Worm (Caenorhabditis elegans) whole organism, L2 larva: ENCODE data around the gene str-190.

ENCODE experiments used
- C34F6.9 ChIP-seq: fragments of 150-350 bp; optimal IDR thresholded peaks from 2 replicates; lab custom pipeline; 2014; ENCODE audit warnings: missing biosample characterization, missing genetic modification characterization
- F13H6.1 ChIP-seq: sonication (generic microtip); optimal IDR thresholded peaks from 2 replicates; lab custom pipeline; 2016; ENCODE audit warnings: missing genetic modification characterization, missing compliant biosample characterization
- R02D3.7 ChIP-seq: fragments of 150-350 bp; optimal IDR thresholded peaks from 2 replicates; lab custom pipeline; 2014; ENCODE audit warnings: missing biosample characterization, missing genetic modification characterization
- Y55F3AM.14 ChIP-seq: fragments of 200-800 bp; sonication (Bioruptor generic); optimal IDR thresholded peaks from 2 replicates; lab custom pipeline; 2018; ENCODE audit warnings: mild to moderate bottlenecking, missing genetic modification characterization, missing compliant biosample characterization
- ZK546.5 ChIP-seq: sonication (generic microtip); optimal IDR thresholded peaks from 2 replicates; lab custom pipeline; 2017; ENCODE audit warnings: missing biosample characterization, missing genetic modification characterization
- alr-1 ChIP-seq: fragments of 150-350 bp; optimal IDR thresholded peaks from 2 replicates; lab custom pipeline; 2014; ENCODE audit warnings: missing biosample characterization, missing genetic modification characterization
- ama-1 ChIP-seq: fragments of 150-350 bp; optimal IDR thresholded peaks from 2 replicates; lab custom pipeline; 2018; ENCODE audit warnings: inconsistent platforms
- blmp-1 ChIP-seq: sonication (generic microtip); optimal IDR thresholded peaks from 2 replicates; lab custom pipeline; 2017; ENCODE audit warnings: missing genetic modification characterization, mild to moderate bottlenecking, missing compliant biosample characterization, antibody characterized with exemption, moderate library complexity; ENCODE audit not compliant: insufficient read depth
- ceh-82 ChIP-seq: fragments of 150-350 bp; optimal IDR thresholded peaks from 2 replicates; lab custom pipeline; 2014; ENCODE audit warnings: missing biosample characterization, missing genetic modification characterization
- crh-2 ChIP-seq: sonication (generic microtip); optimal IDR thresholded peaks from 2 replicates; lab custom pipeline; 2017; ENCODE audit warnings: missing biosample characterization, missing genetic modification characterization
- dmd-4 ChIP-seq: sonication (generic microtip); optimal IDR thresholded peaks from 2 replicates; lab custom pipeline; 2017; ENCODE audit warnings: missing biosample characterization, missing genetic modification characterization
- egl-27 ChIP-seq: sonication (generic microtip); optimal IDR thresholded peaks from 3 replicates; lab custom pipeline; 2017; ENCODE audit warnings: missing biosample characterization, missing genetic modification reagents, missing genetic modification characterization
- elt-1 ChIP-seq: fragments of 150-350 bp; optimal IDR thresholded peaks from 2 replicates; lab custom pipeline; 2014; ENCODE audit warnings: missing biosample characterization, missing genetic modification characterization
- elt-3 ChIP-seq: sonication (generic microtip); optimal IDR thresholded peaks from 2 replicates; lab custom pipeline; 2017; ENCODE audit warnings: missing biosample characterization, missing genetic modification characterization
- fos-1 ChIP-seq: fragments of 150-350 bp; optimal IDR thresholded peaks from 2 replicates; lab custom pipeline; 2014; ENCODE audit warnings: missing biosample characterization, missing genetic modification characterization
- gmeb-1 ChIP-seq: fragments of 150-350 bp; optimal IDR thresholded peaks from 2 replicates; lab custom pipeline; 2014; ENCODE audit warnings: missing biosample characterization, missing genetic modification characterization
- lin-11 ChIP-seq: fragments of 150-350 bp; sonication (generic microtip); optimal IDR thresholded peaks from 2 replicates; lab custom pipeline; 2014; ENCODE audit warnings: missing biosample characterization, missing genetic modification characterization, inconsistent platforms, mixed read lengths
- lin-39 ChIP-seq: fragments of 150-350 bp; optimal IDR thresholded peaks from 2 replicates; lab custom pipeline; 2014; ENCODE audit warnings: missing biosample characterization, missing genetic modification reagents, missing genetic modification characterization
- lsy-2 ChIP-seq, 2 experiments: fragments of 150-350 bp in 1 of 2; sonication (generic microtip) in 1 of 2; optimal IDR thresholded peaks; 2 replicates each; lab custom pipeline; 2014 to 2017; ENCODE audit warnings: missing biosample characterization in 2 of 2, missing genetic modification characterization in 2 of 2
- mab-5 ChIP-seq: fragments of 150-350 bp; optimal IDR thresholded peaks from 2 replicates; lab custom pipeline; 2014; ENCODE audit warnings: missing biosample characterization, missing genetic modification characterization
- mdl-1 ChIP-seq, 2 experiments: fragments of 150-350 bp in 1 of 2; sonication (generic microtip) in 1 of 2; optimal IDR thresholded peaks; 2 replicates each; lab custom pipeline; 2017; ENCODE audit warnings: missing biosample characterization in 2 of 2, missing genetic modification characterization in 2 of 2
- nhr-11 ChIP-seq: fragments of 150-350 bp; optimal IDR thresholded peaks from 2 replicates; lab custom pipeline; 2014; ENCODE audit warnings: missing biosample characterization, missing genetic modification characterization
- nhr-12 ChIP-seq: fragments of 150-350 bp; optimal IDR thresholded peaks from 2 replicates; lab custom pipeline; 2014; ENCODE audit warnings: missing biosample characterization, missing genetic modification characterization
- nhr-129 ChIP-seq: fragments of 150-350 bp; optimal IDR thresholded peaks from 2 replicates; lab custom pipeline; 2014; ENCODE audit warnings: missing biosample characterization, missing genetic modification characterization
- nhr-21 ChIP-seq: fragments of 150-350 bp; optimal IDR thresholded peaks from 2 replicates; lab custom pipeline; 2014; ENCODE audit warnings: missing biosample characterization, missing genetic modification characterization
- nhr-23 ChIP-seq: fragments of 150-350 bp; optimal IDR thresholded peaks from 2 replicates; lab custom pipeline; 2014; ENCODE audit warnings: missing biosample characterization, missing genetic modification reagents, missing genetic modification characterization
- nhr-6 ChIP-seq: fragments of 150-350 bp; optimal IDR thresholded peaks from 2 replicates; lab custom pipeline; 2014; ENCODE audit warnings: missing biosample characterization, missing genetic modification characterization
- nhr-77 ChIP-seq: fragments of 150-350 bp; optimal IDR thresholded peaks from 2 replicates; lab custom pipeline; 2014; ENCODE audit warnings: missing biosample characterization, missing genetic modification characterization
- peb-1 ChIP-seq: fragments of 150-350 bp; optimal IDR thresholded peaks from 2 replicates; lab custom pipeline; 2014; ENCODE audit warnings: missing biosample characterization, missing genetic modification characterization
- sem-4 ChIP-seq: fragments of 150-350 bp; optimal IDR thresholded peaks from 2 replicates; lab custom pipeline; 2014; ENCODE audit warnings: missing biosample characterization, missing genetic modification reagents, missing genetic modification characterization
- skn-1 ChIP-seq: sonication (generic microtip); optimal IDR thresholded peaks from 2 replicates; lab custom pipeline; 2017; ENCODE audit warnings: missing biosample characterization, missing genetic modification characterization
- sma-3 ChIP-seq: sonication (generic microtip); optimal IDR thresholded peaks from 2 replicates; lab custom pipeline; 2016; ENCODE audit warnings: missing genetic modification reagents, missing genetic modification characterization, missing compliant biosample characterization
- sma-9 ChIP-seq, 2 experiments: fragments of 150-350 bp in 1 of 2; sonication (generic microtip) in 1 of 2; optimal IDR thresholded peaks; 2 replicates each; lab custom pipeline; 2014 to 2016; ENCODE audit warnings: missing genetic modification characterization in 2 of 2, mild to moderate bottlenecking in 1 of 2, missing biosample characterization in 1 of 2, missing compliant biosample characterization in 1 of 2, missing genetic modification reagents in 1 of 2, moderate library complexity in 1 of 2
- snpc-4 ChIP-seq: fragments of 150-350 bp; optimal IDR thresholded peaks from 2 replicates; lab custom pipeline; 2014; ENCODE audit warnings: missing biosample characterization, missing genetic modification characterization
- unc-39 ChIP-seq: fragments of 150-350 bp; optimal IDR thresholded peaks from 2 replicates; lab custom pipeline; 2014; ENCODE audit warnings: missing biosample characterization, missing genetic modification characterization
- unc-55 ChIP-seq: fragments of 150-350 bp; sonication (generic microtip); optimal IDR thresholded peaks from 3 replicates; lab custom pipeline; 2014; ENCODE audit warnings: missing biosample characterization, missing genetic modification reagents, missing genetic modification characterization
- unc-62 ChIP-seq: fragments of 150-350 bp; optimal IDR thresholded peaks from 2 replicates; lab custom pipeline; 2014; ENCODE audit warnings: missing biosample characterization, missing genetic modification reagents, missing genetic modification characterization
- ztf-11 ChIP-seq: sonication (generic microtip); optimal IDR thresholded peaks from 2 replicates; lab custom pipeline; 2017; ENCODE audit warnings: missing biosample characterization, missing genetic modification characterization
- ztf-4 ChIP-seq: fragments of 150-350 bp; optimal IDR thresholded peaks from 2 replicates; lab custom pipeline; 2014; ENCODE audit warnings: missing biosample characterization, missing genetic modification characterization

The str-190 gene

DNA sequence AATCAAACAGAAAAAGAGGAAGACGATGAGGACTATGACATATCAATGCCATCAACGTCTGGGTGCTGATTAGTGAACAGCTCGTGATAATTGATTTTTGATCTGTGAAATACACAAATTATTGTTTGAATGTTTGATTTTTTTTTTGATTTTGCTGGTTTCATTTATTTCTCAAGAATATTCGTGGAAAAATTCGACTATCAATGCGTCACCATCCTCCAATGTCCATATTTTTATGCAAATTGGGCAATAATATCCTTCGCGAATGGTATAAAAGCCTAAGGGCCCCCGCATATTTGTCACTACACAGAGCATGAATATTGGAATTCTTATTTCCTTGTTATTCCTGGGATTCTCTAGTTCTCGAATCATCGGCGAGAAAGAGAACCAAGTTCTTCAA, 38.5 kb downstream of the str-190 start, which contains the start of gene try-13:
try-13 (plus strand) TSS at position 301 of the 400 bp plus-strand sequence.
- TF ChIP-seq unc-39 (no peak), elt-3 (tag; lab: Kevin White, UChicago) (no peak), F13H6.1 (tag; lab: Kevin White, UChicago) (no peak), gmeb-1 (no peak), alr-1 (no peak), lin-11 (tag; lab: Kevin White, UChicago) (no peak), blmp-1 (tag; lab: Kevin White, UChicago) (no peak), ama-1 (no peak), mdl-1 (tag; optimal IDR thresholded peaks at IDR 0.05; lab: Kevin White, UChicago) (no peak), nhr-12 (tag; lab: Kevin White, UChicago) (no peak), nhr-129 (no peak), crh-2 (tag; lab: Kevin White, UChicago) (no peak), lin-39 (tag; lab: Kevin White, UChicago) (no peak), ztf-4 (tag; lab: Kevin White, UChicago) (no peak), snpc-4 (tag; lab: Kevin White, UChicago) (no peak), dmd-4 (tag; lab: Kevin White, UChicago) (no peak), nhr-21 (no peak), nhr-11 (tag; lab: Kevin White, UChicago) (no peak)

DNA sequence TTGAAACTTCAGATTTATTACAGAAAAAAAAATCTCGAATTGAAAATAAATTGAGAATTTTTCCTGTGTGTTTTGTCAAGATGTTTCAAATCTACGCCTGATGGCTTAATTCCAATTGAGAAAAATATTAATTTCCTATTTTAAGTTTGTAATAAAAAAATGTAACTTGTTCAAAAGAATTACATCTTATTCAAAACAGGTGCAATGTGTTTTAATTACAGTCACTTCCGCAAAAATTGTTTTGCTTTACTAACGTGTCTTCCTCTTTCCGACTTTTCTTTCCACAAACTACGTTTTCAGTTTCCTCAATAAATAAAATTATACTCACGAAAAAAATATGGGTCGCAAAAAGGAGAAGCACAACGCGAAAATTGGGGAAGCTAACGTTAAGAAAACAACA, 40.3 kb downstream of the str-190 start, which contains the start of gene F25E5.16:
F25E5.16 (plus strand) TSS at position 301 of the 400 bp plus-strand sequence.
- TF ChIP-seq nhr-23 (tag; lab: Kevin White, UChicago) (no peak), C34F6.9 (tag; lab: Kevin White, UChicago) (no peak), elt-3 (tag; lab: Kevin White, UChicago) (no peak), blmp-1 (tag; lab: Kevin White, UChicago) (no peak), F13H6.1 (tag; lab: Kevin White, UChicago) (no peak), ztf-4 (tag; lab: Kevin White, UChicago) (no peak), unc-39 (no peak), ZK546.5 (tag; lab: Kevin White, UChicago) (no peak), nhr-6 (tag; lab: Kevin White, UChicago) (no peak), peb-1 (tag; lab: Kevin White, UChicago) (no peak), mdl-1 (tag; optimal IDR thresholded peaks at IDR 0.05; lab: Kevin White, UChicago) (no peak), lin-11 (tag; lab: Kevin White, UChicago) (no peak), nhr-129 (no peak), sma-9 (GFP tag; optimal IDR thresholded peaks at IDR 0.05; lab: Kevin White, UChicago) (no peak), sma-9 (tag; optimal IDR thresholded peaks at IDR 0.05; lab: Kevin White, UChicago) (no peak)

DNA sequence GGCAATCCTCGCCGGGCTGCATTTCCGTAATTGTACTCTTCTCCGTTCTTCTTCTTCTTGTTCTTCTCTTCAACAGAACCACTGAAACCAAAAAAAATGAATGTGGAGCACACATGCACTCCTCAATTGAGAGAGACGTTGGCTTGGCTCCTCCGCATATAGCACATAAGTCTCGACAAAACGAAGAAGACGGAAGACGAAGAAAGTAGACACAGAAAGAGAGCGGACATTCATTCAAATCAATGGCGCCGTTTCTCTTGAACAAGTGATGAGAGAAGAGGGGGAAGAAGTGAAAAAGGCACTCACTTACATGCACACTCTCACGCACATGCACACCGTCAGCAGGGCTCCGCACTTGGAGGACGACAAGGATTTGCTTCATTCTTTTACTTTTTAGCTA, 40.8 kb downstream of the str-190 start, which contains the start of gene F25E5.9:
F25E5.9 (minus strand) TSS at position 382 of the 400 bp plus-strand sequence.
- no peak for TF ChIP-seq nhr-11 (tag; lab: Kevin White, UChicago)
- peak; percentile 65 for TF ChIP-seq C34F6.9 (tag; lab: Kevin White, UChicago)
- TF ChIP-seq mab-5 (tag; lab: Kevin White, UChicago), result no peak
- TF ChIP-seq nhr-129, result peak; percentile 18
- no peak for TF ChIP-seq egl-27 (tag; lab: Kevin White, UChicago)
- peak; percentile 51 for TF ChIP-seq ama-1
- no peak for TF ChIP-seq ztf-4 (tag; lab: Kevin White, UChicago)
- no peak for TF ChIP-seq ceh-82 (tag; lab: Kevin White, UChicago)
- peak; percentile 62 for TF ChIP-seq sem-4
- TF ChIP-seq unc-55 (GFP tag; lab: Kevin White, UChicago), result peak; percentile 70
- TF ChIP-seq F13H6.1 (tag; lab: Kevin White, UChicago), result peak; percentile 1
- peak in 1 of 2 experiments; percentile 43 for TF ChIP-seq mdl-1 (tag; optimal IDR thresholded peaks at IDR 0.05; lab: Kevin White, UChicago)
- TF ChIP-seq Y55F3AM.14 (GFP tag; lab: Kevin White, UChicago), result peak; percentile 52
- TF ChIP-seq elt-1 (tag; lab: Kevin White, UChicago), result no peak
- no peak for TF ChIP-seq blmp-1 (tag; lab: Kevin White, UChicago)
- TF ChIP-seq nhr-77, result no peak
- TF ChIP-seq skn-1 (tag; lab: Kevin White, UChicago), result no peak
- no peak for TF ChIP-seq ztf-11 (tag; lab: Kevin White, UChicago)
- no peak for TF ChIP-seq R02D3.7
- TF ChIP-seq ZK546.5 (tag; lab: Kevin White, UChicago), result no peak
- TF ChIP-seq sma-9 (GFP tag; optimal IDR thresholded peaks at IDR 0.05; lab: Kevin White, UChicago), result no peak
- no peak for TF ChIP-seq sma-9 (tag; optimal IDR thresholded peaks at IDR 0.05; lab: Kevin White, UChicago)
- peak in 1 of 2 experiments; percentile 34 for TF ChIP-seq lsy-2 (tag; optimal IDR thresholded peaks at IDR 0.05; lab: Kevin White, UChicago)
- no peak for TF ChIP-seq nhr-6 (tag; lab: Kevin White, UChicago)
- TF ChIP-seq unc-62, result no peak
- TF ChIP-seq lin-39 (tag; lab: Kevin White, UChicago), result no peak
- TF ChIP-seq fos-1 (tag; lab: Kevin White, UChicago), result no peak
- TF ChIP-seq sma-3 (GFP tag; lab: Kevin White, UChicago), result no peak
